Worm (Caenorhabditis elegans) whole organism, late embryonic: Measurements from ENCODE around the gene clc-3.

ENCODE experiments used
- C08G9.2 ChIP-seq: sonication (generic microtip); optimal IDR thresholded peaks from 2 replicates; lab custom pipeline; 2016; ENCODE audit warnings: mild to moderate bottlenecking, missing genetic modification characterization, moderate library complexity, missing compliant biosample characterization
- C38D4.7 ChIP-seq: fragments of 200-800 bp; sonication (Bioruptor generic); optimal IDR thresholded peaks from 2 replicates; lab custom pipeline; 2018; ENCODE audit warnings: mild to moderate bottlenecking, missing genetic modification characterization, moderate library complexity, missing compliant biosample characterization
- K02D7.2 ChIP-seq: sonication (generic microtip); optimal IDR thresholded peaks from 2 replicates; lab custom pipeline; 2017; ENCODE audit warnings: mild to moderate bottlenecking, missing genetic modification characterization, missing compliant biosample characterization
- Y22D7AL.16 ChIP-seq: sonication (generic microtip); optimal IDR thresholded peaks from 2 replicates; lab custom pipeline; 2016; ENCODE audit warnings: missing genetic modification characterization, missing compliant biosample characterization
- ahr-1 ChIP-seq: sonication (generic microtip); optimal IDR thresholded peaks from 2 replicates; lab custom pipeline; 2016; ENCODE audit warnings: missing genetic modification characterization, missing compliant biosample characterization
- ceh-14 ChIP-seq: sonication (generic microtip); optimal IDR thresholded peaks from 2 replicates; lab custom pipeline; 2016; ENCODE audit warnings: missing genotype, missing genetic modification characterization, missing compliant biosample characterization
- ceh-18 ChIP-seq: sonication (generic microtip); optimal IDR thresholded peaks from 2 replicates; lab custom pipeline; 2016; ENCODE audit warnings: missing genetic modification characterization, missing compliant biosample characterization
- ceh-22 ChIP-seq: sonication (generic microtip); optimal IDR thresholded peaks from 2 replicates; lab custom pipeline; 2017; ENCODE audit warnings: missing biosample characterization, missing genetic modification characterization
- ceh-31 ChIP-seq: sonication (generic microtip); optimal IDR thresholded peaks from 2 replicates; lab custom pipeline; 2016; ENCODE audit warnings: missing genetic modification characterization, missing compliant biosample characterization
- ceh-9 ChIP-seq: sonication (generic microtip); optimal IDR thresholded peaks from 2 replicates; lab custom pipeline; 2016; ENCODE audit warnings: mild to moderate bottlenecking, missing genetic modification characterization, inconsistent platforms, missing compliant biosample characterization
- che-1 ChIP-seq: sonication (generic microtip); optimal IDR thresholded peaks from 2 replicates; lab custom pipeline; 2016; ENCODE audit warnings: mild to moderate bottlenecking, missing genetic modification characterization, missing compliant biosample characterization
- dmd-4 ChIP-seq: sonication (generic microtip); optimal IDR thresholded peaks from 2 replicates; lab custom pipeline; 2016; ENCODE audit warnings: borderline replicate concordance, missing genetic modification characterization, missing compliant biosample characterization
- elt-2 ChIP-seq: sonication (generic microtip); optimal IDR thresholded peaks from 2 replicates; lab custom pipeline; 2016; ENCODE audit warnings: missing genetic modification reagents, missing genetic modification characterization, missing compliant biosample characterization
- elt-4 ChIP-seq: sonication (generic microtip); optimal IDR thresholded peaks from 2 replicates; lab custom pipeline; 2016; ENCODE audit warnings: missing genetic modification characterization, missing compliant biosample characterization
- ets-4 ChIP-seq: sonication (generic microtip); optimal IDR thresholded peaks from 2 replicates; lab custom pipeline; 2016; ENCODE audit warnings: missing genetic modification characterization, missing compliant biosample characterization
- fkh-10 ChIP-seq: fragments of 150-350 bp; optimal IDR thresholded peaks from 2 replicates; lab custom pipeline; 2014; ENCODE audit warnings: missing biosample characterization, missing genetic modification reagents, missing genetic modification characterization
- fkh-6 ChIP-seq: sonication (generic microtip); optimal IDR thresholded peaks from 2 replicates; lab custom pipeline; 2016; ENCODE audit warnings: missing genetic modification characterization, missing compliant biosample characterization
- hlh-13 ChIP-seq: fragments of 200-800 bp; sonication (Bioruptor generic); optimal IDR thresholded peaks from 2 replicates; lab custom pipeline; 2018; ENCODE audit warnings: mild to moderate bottlenecking, missing genetic modification characterization, missing compliant biosample characterization
- hlh-30 ChIP-seq: sonication (generic microtip); optimal IDR thresholded peaks from 2 replicates; lab custom pipeline; 2017; ENCODE audit warnings: antibody characterized with exemption, missing genetic modification characterization, missing compliant biosample characterization; ENCODE audit not compliant: insufficient read depth
- hlh-8 ChIP-seq: sonication (generic microtip); optimal IDR thresholded peaks from 2 replicates; lab custom pipeline; 2016; ENCODE audit warnings: missing genotype, missing genetic modification characterization, missing compliant biosample characterization
- lim-6 ChIP-seq: sonication (generic microtip); optimal IDR thresholded peaks from 2 replicates; lab custom pipeline; 2016; ENCODE audit warnings: missing genetic modification characterization, missing compliant biosample characterization
- nhr-11 ChIP-seq: fragments of 150-350 bp; optimal IDR thresholded peaks from 2 replicates; lab custom pipeline; 2014; ENCODE audit warnings: missing biosample characterization, missing genetic modification characterization
- nhr-232 ChIP-seq: sonication (generic microtip); optimal IDR thresholded peaks from 2 replicates; lab custom pipeline; 2016; ENCODE audit warnings: missing genetic modification characterization, missing compliant biosample characterization
- npax-4 ChIP-seq: sonication (generic microtip); optimal IDR thresholded peaks from 2 replicates; lab custom pipeline; 2016; ENCODE audit warnings: missing genetic modification characterization, missing compliant biosample characterization
- pat-9 ChIP-seq: fragments of 200-800 bp; sonication (Bioruptor generic); optimal IDR thresholded peaks from 2 replicates; lab custom pipeline; 2018; ENCODE audit warnings: mild to moderate bottlenecking, missing genetic modification characterization, moderate library complexity, missing compliant biosample characterization
- pax-1 ChIP-seq: fragments of 150-350 bp; optimal IDR thresholded peaks from 2 replicates; lab custom pipeline; 2014; ENCODE audit warnings: missing biosample characterization, missing genetic modification characterization
- pqm-1 ChIP-seq: sonication (generic microtip); optimal IDR thresholded peaks from 2 replicates; lab custom pipeline; 2016; ENCODE audit warnings: missing genetic modification characterization, missing compliant biosample characterization
- pros-1 ChIP-seq: fragments of 150-350 bp; optimal IDR thresholded peaks from 2 replicates; lab custom pipeline; 2014; ENCODE audit warnings: missing biosample characterization, missing genetic modification reagents, missing genetic modification characterization
- ref-2 ChIP-seq: sonication (generic microtip); optimal IDR thresholded peaks from 2 replicates; lab custom pipeline; 2016; ENCODE audit warnings: missing genetic modification characterization, missing compliant biosample characterization
- rnt-1 ChIP-seq: sonication (generic microtip); optimal IDR thresholded peaks from 2 replicates; lab custom pipeline; 2016; ENCODE audit warnings: missing genetic modification characterization, missing compliant biosample characterization
- sdc-2 ChIP-seq: sonication (generic microtip); optimal IDR thresholded peaks from 2 replicates; lab custom pipeline; 2016; ENCODE audit warnings: missing genotype, missing genetic modification characterization, missing compliant biosample characterization
- sox-2 ChIP-seq: fragments of 200-800 bp; sonication (Bioruptor generic); IDR thresholded peaks from 2 replicates; pipeline ENCODE4 v1.3.6; 2022; ENCODE audit warnings: missing genetic modification reagents, missing genetic modification characterization, missing compliant biosample characterization
- sox-4 ChIP-seq: sonication (generic microtip); optimal IDR thresholded peaks from 2 replicates; lab custom pipeline; 2017; ENCODE audit warnings: mild to moderate bottlenecking, missing genetic modification characterization, inconsistent platforms, missing compliant biosample characterization
- syd-9 ChIP-seq: sonication (generic microtip); optimal IDR thresholded peaks from 2 replicates; lab custom pipeline; 2016; ENCODE audit warnings: mild to moderate bottlenecking, missing genetic modification characterization, moderate library complexity, missing compliant biosample characterization
- tbx-2 ChIP-seq: sonication (generic microtip); optimal IDR thresholded peaks from 2 replicates; lab custom pipeline; 2016; ENCODE audit warnings: missing genetic modification characterization, missing compliant biosample characterization
- tbx-7 ChIP-seq: sonication (generic microtip); optimal IDR thresholded peaks from 2 replicates; lab custom pipeline; 2016; ENCODE audit warnings: missing genotype, missing genetic modification characterization, missing compliant biosample characterization
- ttx-3 ChIP-seq: sonication (generic microtip); optimal IDR thresholded peaks from 2 replicates; lab custom pipeline; 2016; ENCODE audit warnings: missing genetic modification reagents, missing genetic modification characterization, missing compliant biosample characterization
- unc-42 ChIP-seq: sonication (generic microtip); optimal IDR thresholded peaks from 2 replicates; lab custom pipeline; 2016; ENCODE audit warnings: missing genotype, missing genetic modification characterization, missing compliant biosample characterization
- unc-55 ChIP-seq: sonication (generic microtip); optimal IDR thresholded peaks from 2 replicates; lab custom pipeline; 2017; ENCODE audit warnings: missing biosample characterization, missing genetic modification reagents, missing genetic modification characterization
- unc-86 ChIP-seq: sonication (generic microtip); optimal IDR thresholded peaks from 2 replicates; lab custom pipeline; 2016; ENCODE audit warnings: missing genetic modification characterization, missing compliant biosample characterization
- zip-5 ChIP-seq: sonication (generic microtip); optimal IDR thresholded peaks from 2 replicates; lab custom pipeline; 2016; ENCODE audit warnings: missing genetic modification characterization, missing compliant biosample characterization

clc-3 gene

ce11 chrX:3368659-3369058, 5.9 kb downstream of the clc-3 start, which contains the start of gene ZK563.2:
ZK563.2 (plus strand) TSS chrX:3368959.
- TF ChIP-seq sdc-2 (tag; lab: Kevin White, UChicago) (no peak), sox-4 (tag; lab: Kevin White, UChicago) (no peak), elt-4 (tag; lab: Kevin White, UChicago) (no peak), rnt-1 (tag; lab: Kevin White, UChicago) (no peak), ttx-3 (tag; lab: Kevin White, UChicago) (no peak), pat-9 (tag; lab: Kevin White, UChicago) (no peak), unc-55 (GFP tag; lab: Kevin White, UChicago) (no peak), ref-2 (tag; lab: Kevin White, UChicago) (no peak), hlh-8 (tag; lab: Kevin White, UChicago) (no peak)
- TF ChIP-seq, all 69 proteins: peak for 0

ce11 chrX:3366782-3367181, 7.8 kb downstream of the clc-3 start:
- TF ChIP-seq pros-1 (tag; lab: Kevin White, UChicago) (no peak), npax-4 (no peak), nhr-232 (tag; lab: Kevin White, UChicago) (no peak), hlh-30 (tag; lab: Kevin White, UChicago) (no peak), ets-4 (no peak), che-1 (tag; lab: Kevin White, UChicago) (no peak), syd-9 (tag; lab: Kevin White, UChicago) (no peak), fkh-6 (tag; lab: Kevin White, UChicago) (no peak)
- TF ChIP-seq, all 69 proteins: peak for 0

DNA sequence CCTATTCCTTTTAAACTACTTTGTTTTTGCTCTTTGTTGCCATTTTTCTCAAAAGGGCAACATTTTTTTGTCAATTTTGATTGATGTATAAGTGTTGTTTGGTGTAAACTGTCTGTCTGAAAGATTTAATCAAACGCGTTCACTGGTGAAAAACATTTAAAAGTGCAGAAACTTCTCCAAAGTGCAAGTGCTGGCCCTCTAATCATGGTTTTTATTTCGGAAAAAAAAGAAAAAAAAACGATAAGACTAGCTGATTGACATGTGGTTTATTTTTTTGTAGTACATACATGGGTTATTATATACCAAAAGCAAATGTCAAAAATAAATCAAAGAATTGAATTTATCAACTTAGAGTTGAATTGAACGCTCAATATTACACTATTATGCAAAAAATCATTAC, 12.2 kb downstream of the clc-3 start, which contains the start of gene dhs-26:
TSS of gene dhs-26 (minus strand) at position 116 of the 400 bp plus-strand sequence.
- TF ChIP-seq nhr-11 (tag; lab: Kevin White, UChicago) (no peak), zip-5 (tag; lab: Kevin White, UChicago) (no peak)

DNA sequence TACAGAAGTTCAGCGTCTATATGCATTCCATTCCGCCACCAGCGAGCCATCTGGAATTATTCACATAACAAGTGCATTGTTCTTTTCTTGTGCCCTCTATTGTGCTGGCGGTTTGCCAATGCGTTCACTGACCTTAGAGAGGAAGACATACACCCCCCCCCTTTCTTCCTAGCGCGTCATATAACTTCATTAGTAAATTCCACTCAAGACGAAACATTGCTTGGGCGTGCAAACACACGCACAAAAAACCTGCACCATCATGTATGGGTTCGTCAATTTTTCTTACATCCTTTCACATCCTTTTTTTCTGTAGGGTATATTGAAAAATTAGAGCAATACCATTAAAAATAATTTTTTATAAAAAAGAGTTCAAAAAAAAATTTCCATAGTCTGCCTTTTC, 23.0 kb downstream of the clc-3 start, which contains the start of gene ZK816.1:
TSS of gene ZK816.1 (plus strand) at position 187 of the 400 bp plus-strand sequence.
- peak; percentile 47 for TF ChIP-seq ceh-31
- TF ChIP-seq sox-2 (GFP tag; lab: Robert Waterston, UW) = peak; percentile 23; the same call in 1 of the 2 replicates
- TF ChIP-seq pax-1 = no peak
- TF ChIP-seq ceh-18 (tag; lab: Kevin White, UChicago) = no peak
- TF ChIP-seq ref-2 (tag; lab: Kevin White, UChicago) = peak; percentile 8
- no peak for TF ChIP-seq pqm-1
- peak; percentile 69 for TF ChIP-seq unc-42 (tag; lab: Kevin White, UChicago)
- TF ChIP-seq elt-2 = no peak

ce11 chrX:3350306-3350705, 24.2 kb downstream of the clc-3 start, which contains the start of gene nspg-4:
nspg-4 (minus strand) TSS chrX:3350406.
- TF ChIP-seq pat-9 (tag; lab: Kevin White, UChicago) (no peak), ceh-14 (tag; lab: Kevin White, UChicago) (no peak), tbx-7 (tag; lab: Kevin White, UChicago) (no peak)

ce11 chrX:3347904-3348441, 26.6 kb downstream of the clc-3 start, which contains the start of gene ZK816.3:
ZK816.3 (plus strand) TSS chrX:3348391.
- TF ChIP-seq C08G9.2 (peak; percentile 43), rnt-1 (tag; lab: Kevin White, UChicago) (peak; percentile 35), K02D7.2 (tag; lab: Kevin White, UChicago) (no peak), pax-1 (no peak), ets-4 (no peak), fkh-6 (tag; lab: Kevin White, UChicago) (peak; percentile 69), ahr-1 (tag; lab: Kevin White, UChicago) (no peak), npax-4 (no peak), nhr-232 (tag; lab: Kevin White, UChicago) (peak; percentile 74), unc-86 (tag; lab: Kevin White, UChicago) (peak; percentile 31), lim-6 (tag; lab: Kevin White, UChicago) (no peak), sox-2 (GFP tag; lab: Robert Waterston, UW) (peak; percentile 77), ceh-9 (tag; lab: Kevin White, UChicago) (no peak), dmd-4 (tag; lab: Kevin White, UChicago) (no peak), fkh-10 (GFP tag; lab: Kevin White, UChicago) (no peak), C38D4.7 (GFP tag; lab: Kevin White, UChicago) (peak; percentile 35), hlh-13 (GFP tag; lab: Kevin White, UChicago) (no peak), pat-9 (tag; lab: Kevin White, UChicago) (peak; percentile 71), Y22D7AL.16 (tag; lab: Kevin White, UChicago) (peak; percentile 37), sdc-2 (tag; lab: Kevin White, UChicago) (peak; percentile 63), ceh-22 (tag; lab: Kevin White, UChicago) (no peak), elt-2 (peak; percentile 78), tbx-2 (tag; lab: Kevin White, UChicago) (peak; percentile 72), ttx-3 (tag; lab: Kevin White, UChicago) (peak; percentile 32)
